Worm (Caenorhabditis elegans): ENCODE results near the gene Y69A2AR.31.

Gene Y69A2AR.31

ce11 chrIV:2709590-2710201 lies 45.9 kb upstream of the Y69A2AR.31 start (continued):
- no peak for TF ChIP-seq nhr-76 (tag; optimal IDR thresholded peaks at IDR 0.05)
- TF ChIP-seq hlh-30 (tag; optimal IDR thresholded peaks at IDR 0.05; ENCODE audit: insufficient read depth) = peak; percentile 27
- no peak for TF ChIP-seq spr-1 (tag; optimal IDR thresholded peaks at IDR 0.05)
- peak; percentile 83; the same call in 1 of the 2 replicates for TF ChIP-seq arid-1 (GFP tag; conservative IDR thresholded peaks at IDR 0.05)
- peak; percentile 85; the same call in 1 of the 2 replicates for TF ChIP-seq pha-4 (GFP tag; IDR thresholded peaks at IDR 0.05)
- TF ChIP-seq pha-4 (tag; optimal IDR thresholded peaks at IDR 0.05) = no peak
- no peak for TF ChIP-seq nhr-11 (tag; optimal IDR thresholded peaks at IDR 0.05)
- no peak for TF ChIP-seq ZK546.5 (tag; optimal IDR thresholded peaks at IDR 0.05)
- TF ChIP-seq lin-38 (GFP tag; IDR thresholded peaks at IDR 0.05) = peak; percentile 67
- TF ChIP-seq lim-7 (GFP tag; IDR thresholded peaks at IDR 0.05) = peak; percentile 62
- no peak for TF ChIP-seq lir-3 (tag; optimal IDR thresholded peaks at IDR 0.05)
- TF ChIP-seq daf-16 (GFP tag; optimal IDR thresholded peaks at IDR 0.05) = peak in 1 of 2 experiments; percentile 49
- peak; percentile 52 for TF ChIP-seq daf-16 (tag; optimal IDR thresholded peaks at IDR 0.05)
- TF ChIP-seq egl-43 (GFP tag; IDR thresholded peaks at IDR 0.05) = no peak
- TF ChIP-seq nhr-77 (tag; optimal IDR thresholded peaks at IDR 0.05) = no peak
- no peak for TF ChIP-seq jun-1 (tag; optimal IDR thresholded peaks at IDR 0.05)
- TF ChIP-seq lin-1 (GFP tag; IDR thresholded peaks at IDR 0.05) = peak; percentile 93
- TF ChIP-seq nhr-237 (tag; optimal IDR thresholded peaks at IDR 0.05) = no peak
- TF ChIP-seq vab-7 (GFP tag; IDR thresholded peaks at IDR 0.05) = no peak
- TF ChIP-seq ceh-28 (tag; optimal IDR thresholded peaks at IDR 0.05) = no peak
- no peak for TF ChIP-seq daf-8 (GFP tag; IDR thresholded peaks at IDR 0.05)
- peak in 1 of 2 experiments; percentile 74 for TF ChIP-seq lsy-2 (tag; optimal IDR thresholded peaks at IDR 0.05)
- peak; percentile 92 for TF ChIP-seq dve-1 (tag; optimal IDR thresholded peaks at IDR 0.05; ENCODE audit: insufficient read depth)
- TF ChIP-seq F44E2.7 (GFP tag; IDR thresholded peaks at IDR 0.05) = no peak
- no peak for TF ChIP-seq ceh-44 (GFP tag; IDR thresholded peaks at IDR 0.05)
- TF ChIP-seq hlh-11 (tag; optimal IDR thresholded peaks at IDR 0.05) = peak; percentile 17
- no peak for TF ChIP-seq spr-3 (GFP tag; optimal IDR thresholded peaks at IDR 0.05)
- TF ChIP-seq nhr-28 (tag; optimal IDR thresholded peaks at IDR 0.05) = no peak
- peak; percentile 92 for TF ChIP-seq mep-1 (tag; optimal IDR thresholded peaks at IDR 0.05)
- TF ChIP-seq php-3 (GFP tag; IDR thresholded peaks at IDR 0.05) = peak; percentile 69
- TF ChIP-seq ces-1 (GFP tag; optimal IDR thresholded peaks at IDR 0.05) = no peak
- TF ChIP-seq zfp-2 (tag; optimal IDR thresholded peaks at IDR 0.05) = no peak
- no peak for TF ChIP-seq ceh-20 (GFP tag; IDR thresholded peaks at IDR 0.05)
- no peak for TF ChIP-seq unc-130 (GFP tag; optimal IDR thresholded peaks at IDR 0.05)
- TF ChIP-seq duxl-1 (tag; optimal IDR thresholded peaks at IDR 0.05; ENCODE audit: poor library complexity) = no peak
- TF ChIP-seq Y48G9A.11 (GFP tag; IDR thresholded peaks at IDR 0.05) = 0 out of 2 replicates have a peak, but pooled peaks have one; percentile 29

- TF ChIP-seq snpc-1.2 (GFP tag; IDR thresholded peaks at IDR 0.05) = no peak
- peak; percentile 87 for TF ChIP-seq dve-1 (tag; optimal IDR thresholded peaks at IDR 0.05; ENCODE audit: insufficient read depth)
- TF ChIP-seq sdz-12 (GFP tag; optimal IDR thresholded peaks at IDR 0.05) = no peak
- peak; percentile 40; the same call in 1 of the 2 replicates for TF ChIP-seq vab-7 (GFP tag; IDR thresholded peaks at IDR 0.05)
- TF ChIP-seq madf-5 (GFP tag; IDR thresholded peaks at IDR 0.05) = no peak
- no peak for TF ChIP-seq lir-3 (tag; optimal IDR thresholded peaks at IDR 0.05)
- TF ChIP-seq unc-39 (tag; optimal IDR thresholded peaks at IDR 0.05) = no peak
- peak; percentile 23 for TF ChIP-seq zfp-2 (tag; optimal IDR thresholded peaks at IDR 0.05)
- TF ChIP-seq nhr-25 (tag; optimal IDR thresholded peaks at IDR 0.05; ENCODE audit: borderline replicate concordance, insufficient read depth) = no peak
- peak; percentile 93 for TF ChIP-seq set-16 (GFP tag; IDR thresholded peaks at IDR 0.05)
- peak; percentile 51 for TF ChIP-seq nhr-48 (tag; optimal IDR thresholded peaks at IDR 0.05)
- TF ChIP-seq mep-1 (tag; optimal IDR thresholded peaks at IDR 0.05) = peak; percentile 91
- no peak for TF ChIP-seq ceh-62 (tag; optimal IDR thresholded peaks at IDR 0.05)
- no peak for TF ChIP-seq attf-4 (tag; optimal IDR thresholded peaks at IDR 0.05)
- TF ChIP-seq daf-19 (GFP tag; conservative IDR thresholded peaks at IDR 0.05) = no peak
- peak; percentile 69 for TF ChIP-seq lin-38 (GFP tag; IDR thresholded peaks at IDR 0.05)
- TF ChIP-seq cey-2 (tag; optimal IDR thresholded peaks at IDR 0.05; ENCODE audit: borderline replicate concordance, insufficient read depth) = no peak
- TF ChIP-seq daf-16 (GFP tag; optimal IDR thresholded peaks at IDR 0.05) = peak; percentile 17 to 43
- peak; percentile 86 for TF ChIP-seq daf-16 (tag; optimal IDR thresholded peaks at IDR 0.05)
- no peak for TF ChIP-seq saeg-2 (GFP tag; IDR thresholded peaks at IDR 0.05)
- TF ChIP-seq aha-1 (tag) = peak; percentile 94
- peak; percentile 79 for TF ChIP-seq ceh-20 (GFP tag; IDR thresholded peaks at IDR 0.05)
Measured at ce11 chrIV:2708329-2708965, 44.6 kb upstream of the Y69A2AR.31 start.

Measured in whole organism, L4 larva.